Fruit fly (Drosophila melanogaster): Measurements from ENCODE around the gene CG31522.

CG31522 gene

DNA sequence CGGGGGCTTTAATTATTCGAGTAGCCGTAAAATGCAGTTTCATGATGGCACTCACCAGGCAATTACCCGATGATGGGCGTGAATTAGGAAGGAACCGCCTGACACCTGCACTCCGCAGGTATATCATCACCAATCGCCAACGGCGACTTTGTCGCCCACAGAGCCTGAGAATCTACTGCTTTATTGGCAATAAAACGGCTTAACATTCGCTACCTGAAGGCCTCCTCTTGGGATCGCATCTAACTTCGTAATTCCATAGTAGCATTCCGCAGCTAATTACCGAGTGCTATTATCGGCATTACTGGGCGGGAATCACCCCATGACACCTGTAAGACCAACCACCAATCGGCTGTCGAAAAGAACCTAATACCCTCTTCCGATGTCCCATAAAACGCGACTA, 4.4 kb downstream of the CG31522 start:
- no peak for TF ChIP-seq CG17801 (GFP tag; optimal IDR thresholded peaks at IDR 0.05; ENCODE audit: partially characterized antibody)

DNA sequence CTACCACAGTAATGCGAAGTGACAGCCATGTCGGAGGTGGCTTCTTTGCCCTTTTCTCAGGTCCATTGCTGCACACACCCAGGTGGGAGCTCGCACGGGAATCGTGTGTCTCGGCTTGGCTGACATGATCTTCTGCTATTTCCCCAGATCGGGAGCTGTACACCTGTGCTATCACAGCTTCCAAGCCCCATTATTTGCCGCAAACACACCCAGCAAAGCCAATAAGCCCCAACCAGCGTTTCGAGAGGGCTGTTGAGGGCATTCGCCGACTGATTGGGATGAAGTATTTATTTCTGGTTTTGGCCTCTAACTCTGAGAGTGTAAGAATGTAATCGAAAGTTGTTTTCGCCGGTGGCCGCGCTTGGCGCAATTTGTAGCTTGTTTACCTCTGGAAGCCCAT, 5.1 kb downstream of the CG31522 start:
- no peak for TF ChIP-seq CG17801 (GFP tag; optimal IDR thresholded peaks at IDR 0.05; ENCODE audit: partially characterized antibody)

DNA sequence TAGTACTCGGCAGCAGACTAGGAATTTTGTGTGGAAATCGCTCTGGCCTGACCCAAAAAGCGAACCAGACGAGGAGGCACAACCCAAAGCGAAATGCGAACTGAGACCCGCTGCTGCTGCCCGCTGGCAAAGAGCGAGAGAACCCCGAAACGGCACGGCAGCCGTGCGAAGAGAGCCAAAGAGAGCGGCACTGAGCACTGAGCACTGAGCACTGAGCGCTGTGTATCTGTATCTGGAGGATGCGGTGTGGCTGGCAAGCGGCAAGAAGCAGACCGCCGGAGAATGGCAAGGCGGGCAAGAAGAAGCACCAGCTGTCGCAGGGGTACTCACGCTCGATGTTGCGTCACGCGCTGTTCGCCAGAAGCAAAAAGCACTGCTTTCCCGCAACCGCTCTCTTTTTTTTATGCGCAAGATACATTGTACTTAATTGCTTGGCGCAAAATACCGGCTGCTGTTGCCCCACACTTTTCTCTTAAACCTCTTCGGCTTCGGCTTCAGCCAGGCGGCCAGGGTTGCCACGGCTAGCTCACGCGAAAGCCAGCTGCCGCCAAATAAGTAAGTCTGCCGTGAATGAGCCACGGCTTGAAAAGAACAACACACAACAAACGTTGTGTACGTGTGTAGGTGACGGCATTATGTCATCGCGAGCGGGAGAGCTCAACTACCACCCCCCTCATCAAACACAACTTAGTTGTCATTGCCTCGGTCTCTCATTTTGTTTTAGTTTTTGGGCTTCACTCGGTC, 9.3 kb downstream of the CG31522 start:
- peak; percentile 14 for TF ChIP-seq CG17801 (GFP tag; optimal IDR thresholded peaks at IDR 0.05; ENCODE audit: partially characterized antibody)

DNA sequence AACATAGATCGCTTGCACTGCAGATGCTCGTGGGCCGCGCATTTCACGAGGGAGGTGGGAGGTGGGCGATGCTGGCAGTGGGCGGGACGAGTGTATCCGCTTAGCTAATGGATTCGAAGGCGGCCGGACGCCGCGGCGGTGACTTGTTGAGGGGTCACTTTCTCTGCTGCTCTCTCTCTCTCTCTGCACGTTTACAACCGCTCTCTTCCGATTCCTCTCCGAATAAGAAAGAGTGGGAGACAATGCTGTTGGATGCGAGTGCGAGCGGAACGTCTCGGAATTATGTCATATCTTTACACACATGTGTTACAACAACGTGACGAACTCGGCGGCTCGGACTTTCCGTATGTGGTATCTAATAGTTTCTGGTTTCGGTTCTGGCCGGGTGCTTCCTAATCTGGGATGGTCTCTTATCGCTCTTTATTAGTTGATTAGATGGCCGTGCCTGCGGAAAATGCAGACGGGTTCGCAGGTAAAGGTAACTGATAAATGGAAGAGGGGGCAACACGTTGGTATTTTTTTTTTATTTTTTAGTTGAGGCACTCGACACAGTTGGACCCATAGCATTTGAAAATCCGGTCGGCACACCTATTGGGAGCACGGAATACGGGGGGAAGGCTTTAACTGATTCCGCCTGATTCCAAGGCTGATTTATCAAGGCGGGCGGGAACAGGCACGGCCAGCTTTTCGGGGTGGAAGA, 10.2 kb downstream of the CG31522 start:
- TF ChIP-seq CG17801 (GFP tag; optimal IDR thresholded peaks at IDR 0.05; ENCODE audit: partially characterized antibody), result no peak

DNA sequence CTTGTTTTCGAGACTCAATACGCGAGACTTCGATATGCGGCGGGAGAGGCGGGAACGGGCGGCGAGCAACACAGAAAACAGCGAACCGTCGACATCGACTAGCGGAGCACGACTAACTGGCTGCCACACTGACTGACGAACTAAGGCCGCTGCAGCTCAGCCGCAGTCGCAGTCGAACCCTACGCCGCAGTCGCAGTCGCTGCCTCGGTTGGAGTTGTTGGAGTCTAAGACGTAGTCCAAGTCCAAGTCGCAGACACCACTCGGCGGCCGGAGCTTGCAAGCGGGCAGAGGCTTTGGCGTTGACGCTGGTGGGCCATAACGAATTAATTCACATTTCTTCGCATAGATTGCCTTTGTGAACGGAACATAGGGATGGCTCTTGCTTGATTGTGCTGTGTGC, 12.0 kb downstream of the CG31522 start:
- TF ChIP-seq CG17801 (GFP tag; optimal IDR thresholded peaks at IDR 0.05; ENCODE audit: partially characterized antibody), result no peak

DNA sequence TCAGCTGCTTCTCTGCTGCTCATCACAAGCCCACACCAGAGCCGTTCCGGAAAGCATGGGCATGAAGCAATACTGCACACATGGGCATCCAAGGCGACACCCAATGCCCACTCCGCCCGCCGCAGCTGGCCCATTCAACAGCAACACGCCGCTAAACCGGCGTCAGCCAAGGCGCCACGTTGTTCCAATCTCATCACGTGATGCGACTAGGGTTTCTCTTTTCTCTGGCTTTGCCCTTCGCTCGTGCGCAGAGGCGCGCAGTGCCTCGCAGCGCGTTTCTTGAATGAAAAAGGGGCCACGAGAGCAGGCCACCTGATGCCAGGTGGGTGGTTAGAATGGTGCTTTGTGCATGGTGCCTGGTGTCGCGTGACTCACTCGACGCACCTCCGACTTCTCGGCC, 13.4 kb downstream of the CG31522 start:
- no peak for TF ChIP-seq CG17801 (GFP tag; optimal IDR thresholded peaks at IDR 0.05; ENCODE audit: partially characterized antibody)

DNA sequence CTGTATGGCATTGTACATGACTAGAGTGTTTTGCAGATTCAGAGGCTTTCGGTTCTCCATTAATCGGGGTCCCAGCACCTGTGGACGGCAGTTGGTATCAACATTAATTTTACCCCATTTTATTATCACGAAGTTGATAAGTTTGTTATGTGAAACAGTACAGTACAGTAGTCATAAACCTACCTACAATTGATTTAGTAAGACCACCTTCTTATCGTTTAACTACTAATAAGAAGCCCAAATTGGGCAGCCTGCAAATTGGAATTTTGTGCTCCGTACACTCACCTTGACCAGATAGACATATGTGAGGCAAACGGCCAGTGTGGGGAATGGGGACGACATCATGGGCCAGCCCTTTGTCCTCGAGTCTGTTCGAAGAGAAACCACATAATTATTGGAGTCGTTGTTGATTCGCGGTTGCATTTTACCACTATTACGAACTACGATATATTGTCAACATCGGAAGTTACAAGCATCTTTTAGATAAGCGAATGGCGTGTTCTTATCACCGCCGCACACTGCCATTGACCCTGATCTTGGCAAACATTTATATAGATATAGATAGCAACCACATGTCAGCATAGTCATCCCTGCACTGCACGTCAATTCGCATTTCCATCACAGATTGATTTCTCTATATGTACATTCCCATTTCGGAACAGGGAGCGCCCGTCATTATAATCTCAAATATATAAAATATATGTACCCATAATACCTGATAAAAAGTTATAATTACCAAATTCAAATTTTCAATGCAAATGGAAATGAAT, 16.0 kb downstream of the CG31522 start:
- TF ChIP-seq CG17801 (GFP tag; optimal IDR thresholded peaks at IDR 0.05; ENCODE audit: partially characterized antibody), result no peak

DNA sequence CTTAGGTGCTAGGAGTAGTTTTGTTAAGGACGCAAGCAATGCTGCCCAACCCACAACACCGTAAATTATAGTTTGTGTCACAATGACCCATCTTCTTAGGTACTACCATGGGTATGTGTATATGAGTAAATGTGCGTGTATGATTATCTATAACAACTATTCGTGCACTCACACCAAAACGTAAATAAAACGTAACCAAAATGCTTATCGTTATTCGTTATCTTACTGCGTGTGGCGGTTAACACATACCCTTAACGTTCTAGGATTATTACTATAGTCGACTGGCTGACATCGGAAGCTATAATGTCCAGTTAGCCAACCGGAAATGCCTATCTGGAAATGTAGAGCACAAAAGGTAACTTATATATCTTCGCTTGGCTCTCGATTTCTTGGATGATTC, 17.6 kb downstream of the CG31522 start:
- no peak for TF ChIP-seq CG17801 (GFP tag; optimal IDR thresholded peaks at IDR 0.05; ENCODE audit: partially characterized antibody)

DNA sequence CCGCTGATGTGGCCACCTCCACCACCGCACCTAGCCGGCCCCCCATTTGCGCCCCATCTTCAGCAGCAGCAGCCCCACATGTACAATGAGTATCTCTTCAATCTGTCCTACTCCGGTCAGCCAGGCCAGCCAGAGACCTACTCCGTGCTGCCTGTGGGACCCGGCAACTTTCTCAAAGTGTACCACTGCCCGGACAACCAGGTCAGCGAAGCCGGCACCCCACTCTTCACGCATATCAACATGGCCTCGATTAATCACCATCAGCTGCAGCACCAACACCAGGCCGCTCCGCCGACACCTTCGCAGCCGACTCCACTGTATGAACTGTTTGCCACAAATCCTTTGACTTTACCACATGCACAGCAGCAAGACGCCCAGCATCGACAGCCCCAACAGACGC, 24.9 kb downstream of the CG31522 start:
- no peak for TF ChIP-seq CG17801 (GFP tag; optimal IDR thresholded peaks at IDR 0.05; ENCODE audit: partially characterized antibody)

DNA sequence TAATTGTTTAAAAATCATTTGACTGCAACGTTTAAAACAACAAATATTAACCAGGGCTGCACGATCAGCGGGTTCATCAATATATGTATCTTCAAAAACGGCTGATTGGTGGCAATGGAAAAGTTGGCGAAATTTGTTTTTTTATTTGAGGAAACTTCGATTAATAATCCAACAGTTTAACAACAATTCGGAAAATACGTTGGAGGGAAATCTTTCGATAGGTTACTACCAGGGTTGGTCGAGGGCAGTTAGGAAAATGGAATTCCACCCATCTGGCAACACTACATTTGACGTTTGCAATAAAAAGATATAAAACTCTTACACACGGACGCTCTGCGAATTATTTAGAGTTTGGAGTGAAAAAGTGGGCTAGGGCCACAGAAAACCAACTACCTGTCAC, 25.6 kb downstream of the CG31522 start, which contains the start of the genes Lipt2 and CG14650:
Lipt2 (minus strand) TSS at position 217 of the 400 bp plus-strand sequence.
CG14650 (plus strand) TSS at position 275 of the 400 bp plus-strand sequence.
- peak; percentile 55 for TF ChIP-seq CG17801 (GFP tag; optimal IDR thresholded peaks at IDR 0.05; ENCODE audit: partially characterized antibody)

DNA sequence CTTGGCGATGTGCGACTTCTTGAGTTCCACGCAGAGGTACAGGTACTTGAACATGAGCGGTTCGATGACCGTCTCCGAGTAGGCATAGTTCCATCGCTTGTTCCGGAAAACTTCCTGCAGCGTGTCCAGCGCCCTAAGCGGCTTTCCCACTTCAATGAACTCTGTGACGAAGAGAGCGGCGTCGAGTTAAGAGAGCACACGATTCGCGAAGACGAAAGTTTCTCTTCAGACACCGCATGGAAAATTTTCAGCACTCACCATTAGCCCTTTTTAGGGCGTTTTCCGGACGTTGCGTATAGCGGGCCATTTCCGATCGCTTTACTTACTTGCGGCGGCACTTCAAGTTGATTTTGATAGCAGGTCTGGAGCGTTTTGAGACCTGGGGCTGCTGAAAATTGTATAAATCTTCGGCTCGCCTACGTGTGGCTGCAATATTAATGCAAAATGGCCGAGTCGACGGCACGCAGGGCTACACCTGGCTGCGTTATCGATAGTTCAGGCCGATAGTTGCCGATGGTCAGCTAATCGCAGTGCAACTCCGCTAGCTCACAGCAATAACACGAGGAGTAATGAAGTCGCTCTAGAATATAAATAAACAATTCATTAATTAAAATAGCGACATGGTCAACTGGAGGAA, 29.1 kb downstream of the CG31522 start, which contains the start of the genes eIF3a and CG1074:
eIF3a (minus strand) TSS at position 455 of the 637 bp plus-strand sequence.
CG1074 (plus strand) TSS at position 525 of the 637 bp plus-strand sequence.
- TF ChIP-seq CG17801 (GFP tag; optimal IDR thresholded peaks at IDR 0.05; ENCODE audit: partially characterized antibody), result peak; percentile 76

DNA sequence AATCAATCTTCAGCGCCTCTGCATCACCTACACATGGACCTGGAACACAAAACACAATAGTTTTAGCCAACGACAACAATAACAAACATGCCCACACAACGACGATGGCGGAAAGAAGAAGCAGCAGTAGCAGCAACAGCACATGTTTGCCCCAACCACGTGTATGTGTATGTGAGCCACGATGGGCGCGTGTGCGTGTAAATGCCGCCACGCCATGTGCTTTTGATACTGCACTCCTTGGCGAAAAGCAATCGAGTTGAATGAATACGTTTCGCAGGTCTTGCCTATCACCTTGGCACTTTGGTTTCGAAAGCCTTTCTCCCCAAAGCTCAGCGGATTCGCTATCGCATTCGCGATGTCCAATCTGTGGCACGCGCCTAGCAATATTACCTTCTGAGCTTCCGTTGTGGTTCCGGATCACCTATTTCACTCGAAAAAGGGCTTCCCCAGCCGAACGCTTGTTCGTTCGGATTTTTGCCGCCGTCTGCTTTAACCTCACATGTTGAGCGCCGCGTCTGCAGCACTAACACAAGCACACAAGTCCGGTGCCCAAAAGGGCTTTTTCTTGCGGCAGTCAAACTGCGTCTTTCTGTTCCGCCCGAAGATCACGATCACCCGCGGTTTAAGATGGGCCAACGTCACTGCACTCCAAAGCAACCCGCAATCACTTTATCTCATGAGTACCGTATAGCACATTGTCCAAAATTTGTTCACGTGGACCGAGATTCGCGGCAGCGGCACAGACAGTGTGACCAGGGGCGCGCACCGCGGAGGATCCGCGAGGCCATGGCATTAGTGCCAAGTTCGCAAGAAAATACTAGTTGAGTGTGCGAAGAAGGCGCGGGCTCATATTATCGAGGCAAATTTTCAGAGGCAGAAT, 33.9 kb downstream of the CG31522 start, which contains the start of gene srl:
srl (minus strand) TSS at position 751 of the 880 bp plus-strand sequence.
- peak; percentile 27 for TF ChIP-seq CG17801 (GFP tag; optimal IDR thresholded peaks at IDR 0.05; ENCODE audit: partially characterized antibody)

DNA sequence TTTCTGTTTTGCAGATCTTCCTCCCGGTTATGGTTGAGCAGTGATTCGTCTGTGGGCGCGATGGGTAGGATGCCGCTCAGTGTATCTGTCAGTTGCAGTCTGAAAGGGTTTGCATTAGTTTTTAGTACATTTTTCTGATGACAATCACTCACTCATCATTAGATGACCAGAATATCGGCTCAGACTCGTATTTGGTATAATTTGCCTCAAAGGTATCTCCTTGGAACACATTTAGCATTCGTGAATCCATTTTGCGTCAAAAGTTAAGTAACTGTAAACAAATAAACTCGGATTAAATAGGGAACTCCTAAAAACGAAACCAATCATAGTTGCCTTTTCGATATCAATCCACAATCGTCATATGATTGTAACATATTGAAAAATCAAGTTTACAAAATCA, 36.0 kb downstream of the CG31522 start, which contains the start of gene CG31525:
CG31525 (plus strand) TSS at position 301 of the 400 bp plus-strand sequence.
- TF ChIP-seq CG17801 (GFP tag; optimal IDR thresholded peaks at IDR 0.05; ENCODE audit: partially characterized antibody), result no peak

DNA sequence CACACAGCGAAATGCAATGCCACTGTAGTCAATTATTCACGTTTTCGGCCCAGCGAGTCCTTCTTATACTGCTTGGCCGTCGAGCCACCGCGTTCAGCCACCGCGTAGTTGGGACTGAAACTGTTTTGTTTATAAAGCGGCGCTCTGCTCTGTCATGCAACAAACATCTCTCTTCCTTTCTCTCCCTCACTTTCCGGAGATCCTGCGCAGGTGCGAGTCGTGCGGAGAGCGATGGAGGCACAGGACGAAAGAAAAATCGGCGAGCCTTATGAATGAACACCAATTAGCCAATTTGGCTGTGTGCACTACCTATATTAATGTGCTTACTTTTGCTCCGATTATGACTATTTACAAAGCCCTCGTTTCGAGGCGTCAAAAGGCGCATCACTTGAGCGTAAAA, 43.2 kb downstream of the CG31522 start, which contains the start of gene CG32944:
CG32944 (minus strand) TSS at position 97 of the 400 bp plus-strand sequence.
- TF ChIP-seq CG17801 (GFP tag; optimal IDR thresholded peaks at IDR 0.05; ENCODE audit: partially characterized antibody), result no peak
